Fruit fly (Drosophila melanogaster) whole organism, adult: Measurements from ENCODE around the gene zf30C.

ENCODE experiments used
- CG12768 ChIP-seq: fragments of 200-800 bp; sonication (Bioruptor generic); optimal IDR thresholded peaks from 2 replicates; lab custom pipeline; 2017; ENCODE audit warnings: missing biosample characterization, missing genetic modification characterization, mild to moderate bottlenecking, moderate library complexity, missing genetic modification reagents
- CG14711 ChIP-seq: fragments of 200-800 bp; sonication (Bioruptor generic); optimal IDR thresholded peaks from 2 replicates; lab custom pipeline; 2018; ENCODE audit warnings: missing biosample characterization, mild to moderate bottlenecking, missing genetic modification characterization, moderate library complexity
- CG1620 ChIP-seq: fragments of 200-800 bp; sonication (Bioruptor generic); optimal IDR thresholded peaks from 2 replicates; lab custom pipeline; 2016; ENCODE audit warnings: missing biosample characterization, missing genetic modification characterization
- CG33017 ChIP-seq: fragments of 200-800 bp; sonication (Bioruptor generic); optimal IDR thresholded peaks from 2 replicates; lab custom pipeline; 2018; ENCODE audit warnings: missing biosample characterization, mild to moderate bottlenecking, missing genetic modification characterization, moderate library complexity
- CG5204 ChIP-seq: fragments of 200-800 bp; sonication (Bioruptor generic); optimal IDR thresholded peaks from 2 replicates; lab custom pipeline; 2016; ENCODE audit warnings: missing biosample characterization, missing genetic modification characterization
- CG7045 ChIP-seq: fragments of 200-800 bp; sonication (Bioruptor generic); optimal IDR thresholded peaks from 2 replicates; lab custom pipeline; 2017; ENCODE audit warnings: missing biosample characterization, mild to moderate bottlenecking, missing genetic modification characterization
- CG7101 ChIP-seq: fragments of 200-800 bp; sonication (Bioruptor generic); optimal IDR thresholded peaks from 2 replicates; lab custom pipeline; 2018; ENCODE audit warnings: missing biosample characterization, mild to moderate bottlenecking, missing genetic modification characterization, moderate library complexity
- Clk ChIP-seq: fragments of 200-800 bp; sonication (Bioruptor generic); optimal IDR thresholded peaks from 2 replicates; lab custom pipeline; 2017; ENCODE audit warnings: missing biosample characterization, missing genetic modification characterization
- Crg-1 ChIP-seq: fragments of 200-800 bp; sonication (Bioruptor generic); optimal IDR thresholded peaks from 2 replicates; lab custom pipeline; 2016; ENCODE audit warnings: missing biosample characterization, missing genetic modification characterization
- Hr96 ChIP-seq: fragments of 200-800 bp; sonication (Bioruptor generic); optimal IDR thresholded peaks from 2 replicates; lab custom pipeline; 2016; ENCODE audit warnings: missing biosample characterization, missing genetic modification characterization
- Mnt ChIP-seq: fragments of 200-800 bp; sonication (Bioruptor generic); optimal IDR thresholded peaks from 2 replicates; lab custom pipeline; 2016; ENCODE audit warnings: missing biosample characterization, mild to moderate bottlenecking, missing genetic modification characterization
- bab1 ChIP-seq: fragments of 200-800 bp; sonication (Bioruptor generic); optimal IDR thresholded peaks from 3 replicates; lab custom pipeline; 2019; ENCODE audit warnings: missing biosample characterization, mild to moderate bottlenecking, missing genetic modification characterization, moderate library complexity
- cic ChIP-seq: fragments of 200-800 bp; sonication (Bioruptor generic); optimal IDR thresholded peaks from 2 replicates; lab custom pipeline; 2017; ENCODE audit warnings: missing biosample characterization, mild to moderate bottlenecking, missing genetic modification characterization, moderate library complexity
- cnc ChIP-seq, 2 experiments: fragments of >200 bp; optimal IDR thresholded peaks; 2 replicates each; lab custom pipeline; 2017
- kay ChIP-seq: fragments of 200-800 bp; sonication (Bioruptor generic); peaks from one replicate; lab custom pipeline; 2016; ENCODE audit warnings: missing biosample characterization, missing genetic modification characterization, borderline replicate concordance
- ovo ChIP-seq: fragments of 200-800 bp; sonication (Bioruptor generic); optimal IDR thresholded peaks from 2 replicates; lab custom pipeline; 2016; ENCODE audit warnings: missing biosample characterization, missing genetic modification characterization
- pad ChIP-seq: fragments of 200-800 bp; sonication (Bioruptor generic); optimal IDR thresholded peaks from 3 replicates; lab custom pipeline; 2017; ENCODE audit warnings: missing biosample characterization, missing genetic modification characterization, mild to moderate bottlenecking, moderate library complexity, missing genetic modification reagents
- tj ChIP-seq: fragments of 200-800 bp; sonication (Bioruptor generic); optimal IDR thresholded peaks from 3 replicates; lab custom pipeline; 2017; ENCODE audit warnings: missing biosample characterization, mild to moderate bottlenecking, missing genetic modification characterization, moderate library complexity
- toe ChIP-seq: fragments of 200-800 bp; sonication (Bioruptor generic); optimal IDR thresholded peaks from 2 replicates; lab custom pipeline; 2016; ENCODE audit warnings: missing biosample characterization, missing genetic modification characterization

Gene zf30C

dm6 chr2L:9736000-9736695 is 22.0 kb upstream of the zf30C start, which contains the start of gene CG13117:
Gene CG13117, plus strand, starts transcription at chr2L:9736645.
- TF ChIP-seq pad (GFP tag; lab: Kevin White, UChicago) (no peak), kay (GFP tag; lab: Kevin White, UChicago) (peak; percentile 85)

dm6 chr2L:9737360-9737759 is 20.8 kb upstream of the zf30C start:
- TF ChIP-seq ovo (GFP tag; lab: Kevin White, UChicago) (no peak), kay (GFP tag; lab: Kevin White, UChicago) (peak; percentile 52)

- TF ChIP-seq Hr96 (GFP tag; lab: Kevin White, UChicago), result no peak
- TF ChIP-seq CG7101, result peak; percentile 18
- no peak for TF ChIP-seq cnc (optimal IDR thresholded peaks at IDR 0.05; lab: Kevin White, UChicago)
- TF ChIP-seq CG7045 (GFP tag; lab: Kevin White, UChicago), result peak; percentile 34
- peak; percentile 15 for TF ChIP-seq CG33017 (tag; lab: Kevin White, UChicago)
- peak; percentile 16 for TF ChIP-seq toe (GFP tag; lab: Kevin White, UChicago)
- TF ChIP-seq tj (GFP tag; lab: Kevin White, UChicago), result no peak
- TF ChIP-seq CG5204 (GFP tag; lab: Kevin White, UChicago), result peak; percentile 21
Observed at dm6 chr2L:9737803-9738202, 20.3 kb upstream of the zf30C start.

- TF ChIP-seq tj (GFP tag; lab: Kevin White, UChicago) (no peak), ovo (GFP tag; lab: Kevin White, UChicago) (no peak), CG14711 (no peak), toe (GFP tag; lab: Kevin White, UChicago) (no peak), Crg-1 (no peak), CG33017 (tag; lab: Kevin White, UChicago) (no peak), kay (GFP tag; lab: Kevin White, UChicago) (no peak), Hr96 (GFP tag; lab: Kevin White, UChicago) (no peak), CG5204 (GFP tag; lab: Kevin White, UChicago) (no peak), CG1620 (no peak), Clk (GFP tag; lab: Kevin White, UChicago) (no peak), CG7045 (GFP tag; lab: Kevin White, UChicago) (no peak), bab1 (no peak)
Observed at dm6 chr2L:9739685-9740084, 18.5 kb upstream of the zf30C start.

- TF ChIP-seq Hr96 (GFP tag; lab: Kevin White, UChicago) (no peak), Crg-1 (no peak), CG1620 (no peak), CG14711 (no peak), CG7045 (GFP tag; lab: Kevin White, UChicago) (no peak), Mnt (GFP tag; lab: Kevin White, UChicago) (no peak), CG5204 (GFP tag; lab: Kevin White, UChicago) (no peak), kay (GFP tag; lab: Kevin White, UChicago) (no peak), cic (no peak), Clk (GFP tag; lab: Kevin White, UChicago) (no peak), toe (GFP tag; lab: Kevin White, UChicago) (no peak)
Observed at dm6 chr2L:9743823-9744222, 14.3 kb upstream of the zf30C start.

- TF ChIP-seq CG7101 (no peak), ovo (GFP tag; lab: Kevin White, UChicago) (no peak), Clk (GFP tag; lab: Kevin White, UChicago) (no peak), tj (GFP tag; lab: Kevin White, UChicago) (no peak), Crg-1 (no peak)
Observed at dm6 chr2L:9744634-9745033, 13.5 kb upstream of the zf30C start.

- no peak for TF ChIP-seq Crg-1
- TF ChIP-seq kay (GFP tag; lab: Kevin White, UChicago), result no peak
- TF ChIP-seq Mnt (GFP tag; lab: Kevin White, UChicago), result no peak
- TF ChIP-seq tj (GFP tag; lab: Kevin White, UChicago), result no peak
Observed at dm6 chr2L:9746236-9747225, 11.6 kb upstream of the zf30C start, which contains the start of gene Nckx30C. Gene Nckx30C, minus strand, starts transcription at chr2L:9746495.

- TF ChIP-seq CG1620, result no peak
- no peak for TF ChIP-seq CG12768 (GFP tag; lab: Kevin White, UChicago)
- TF ChIP-seq CG5204 (GFP tag; lab: Kevin White, UChicago), result no peak
Observed at dm6 chr2L:9749745-9750144, 8.4 kb upstream of the zf30C start, which contains the start of gene Cyp4e3. Gene Cyp4e3, minus strand, starts transcription at chr2L:9750071.
